Fruit fly (Drosophila melanogaster): ENCODE results near the gene Prosalpha2.
A peak's percentile ranks its signal among the peaks of the same experiment; 100 is the strongest.

Prosalpha2 gene

DNA sequence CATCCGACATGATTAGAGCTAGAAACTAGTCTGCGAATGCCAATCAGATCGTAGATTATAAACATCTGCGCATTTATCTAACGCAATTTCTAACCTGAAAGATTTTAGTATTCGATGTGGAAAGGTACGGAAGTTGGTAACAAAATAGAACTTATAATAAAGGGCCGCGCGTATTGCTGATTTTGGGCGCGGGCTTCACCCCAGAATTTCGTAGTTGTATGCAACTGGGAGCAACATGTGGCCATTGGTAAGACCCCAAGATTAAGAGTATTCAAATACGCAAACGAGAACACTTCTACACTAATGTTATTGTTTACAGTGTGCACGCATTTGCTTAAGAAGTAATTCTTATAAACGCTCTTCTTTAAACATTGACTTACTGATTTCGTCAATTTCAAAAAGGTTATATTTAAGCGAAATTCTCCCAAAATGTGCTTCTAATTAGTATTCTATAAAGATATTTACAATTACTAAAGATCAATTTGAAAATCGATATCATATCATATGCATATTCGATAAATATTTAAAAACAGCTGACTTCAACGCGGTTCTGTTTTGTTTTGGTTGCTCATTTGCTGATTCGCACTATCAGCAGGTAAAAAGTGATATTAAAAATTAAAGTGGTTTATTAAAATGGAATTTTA is 28.9 kb downstream of the Prosalpha2 start, which contains the start of the genes CG5961 and Polr3C (continued):
- no peak for TF ChIP-seq Eip74EF (GFP tag; optimal IDR thresholded peaks at IDR 0.05)
- no peak for TF ChIP-seq chm (GFP tag; IDR thresholded peaks at IDR 0.05)
- peak; percentile 6 for TF ChIP-seq CG12391 (tag; optimal IDR thresholded peaks at IDR 0.05)
- no peak for TF ChIP-seq CG1792 (GFP tag; optimal IDR thresholded peaks at IDR 0.05)
- TF ChIP-seq pan (optimal IDR thresholded peaks at IDR 0.05) = no peak
- no peak for TF ChIP-seq pan (GFP tag; optimal IDR thresholded peaks at IDR 0.05 in 1 of 2, IDR thresholded peaks at IDR 0.05 in 1 of 2)
- no peak for TF ChIP-seq CG2202 (tag; optimal IDR thresholded peaks at IDR 0.05)
- peak; percentile 41 for TF ChIP-seq Sry-δ (GFP tag; optimal IDR thresholded peaks at IDR 0.05)
- no peak for TF ChIP-seq CG1529 (GFP tag; optimal IDR thresholded peaks at IDR 0.05)
- no peak for TF ChIP-seq CrebB (tag; optimal IDR thresholded peaks at IDR 0.05)
- no peak for TF ChIP-seq HLH3B (GFP tag; IDR thresholded peaks at IDR 0.05)
- TF ChIP-seq zen2 (GFP tag; IDR thresholded peaks at IDR 0.05; ENCODE audit: partially characterized antibody) = no peak
- TF ChIP-seq tgo (GFP tag; IDR thresholded peaks at IDR 0.05) = no peak
- TF ChIP-seq Oli (tag; optimal IDR thresholded peaks at IDR 0.05) = no peak
- no peak for TF ChIP-seq CG7839 (tag; optimal IDR thresholded peaks at IDR 0.05)
- no peak for TF ChIP-seq CG17912 (GFP tag; optimal IDR thresholded peaks at IDR 0.05)
- TF ChIP-seq CG14441 (GFP tag; IDR thresholded peaks at IDR 0.05) = no peak
- TF ChIP-seq CG15269 (tag; optimal IDR thresholded peaks at IDR 0.05) = no peak
- TF ChIP-seq ttk (GFP tag; IDR thresholded peaks at IDR 0.05) = no peak
- TF ChIP-seq ro (GFP tag; IDR thresholded peaks at IDR 0.05) = no peak
- TF ChIP-seq Stat92E (GFP tag; optimal IDR thresholded peaks at IDR 0.05) = peak in 1 of 3 experiments; percentile 20
- TF ChIP-seq CG4730 (GFP tag; IDR thresholded peaks at IDR 0.05) = no peak
- no peak for TF ChIP-seq CG16813 (GFP tag; IDR thresholded peaks at IDR 0.05; ENCODE audit: partially characterized antibody)
- no peak for TF ChIP-seq run (tag; optimal IDR thresholded peaks at IDR 0.05)
- no peak for TF ChIP-seq H2.0 (GFP tag; IDR thresholded peaks at IDR 0.05)
- TF ChIP-seq Antp (GFP tag; optimal IDR thresholded peaks at IDR 0.05) = no peak
- TF ChIP-seq zfh1 (GFP tag; IDR thresholded peaks at IDR 0.05) = no peak
- no peak for TF ChIP-seq org-1 (GFP tag; optimal IDR thresholded peaks at IDR 0.05)
- TF ChIP-seq TFAM (GFP tag; optimal IDR thresholded peaks at IDR 0.05) = no peak
- TF ChIP-seq wor (GFP tag; IDR thresholded peaks at IDR 0.05) = no peak
- no peak for TF ChIP-seq danr (GFP tag; IDR thresholded peaks at IDR 0.05)
- TF ChIP-seq MESR4 (GFP tag; optimal IDR thresholded peaks at IDR 0.05) = peak; percentile 71
- TF ChIP-seq ato (GFP tag; IDR thresholded peaks at IDR 0.05; ENCODE audit: partially characterized antibody) = no peak
- TF ChIP-seq ap (GFP tag; IDR thresholded peaks at IDR 0.05) = no peak
- no peak for TF ChIP-seq fu2 (GFP tag; optimal IDR thresholded peaks at IDR 0.05)
- TF ChIP-seq HmgZ (tag; optimal IDR thresholded peaks at IDR 0.05) = peak; percentile 24
- TF ChIP-seq Blimp-1 (GFP tag; optimal IDR thresholded peaks at IDR 0.05) = no peak
- no peak for TF ChIP-seq CG6272 (GFP tag; IDR thresholded peaks at IDR 0.05)
- no peak for TF ChIP-seq nerfin-1 (tag; optimal IDR thresholded peaks at IDR 0.05)
- no peak for TF ChIP-seq Sox102F (GFP tag; optimal IDR thresholded peaks at IDR 0.05)
- TF ChIP-seq CG16779 (GFP tag; IDR thresholded peaks at IDR 0.05) = no peak
- no peak for TF ChIP-seq knrl (GFP tag; IDR thresholded peaks at IDR 0.05; ENCODE audit: partially characterized antibody)
- TF ChIP-seq az2 (GFP tag; optimal IDR thresholded peaks at IDR 0.05) = no peak
- no peak for TF ChIP-seq cas (GFP tag; IDR thresholded peaks at IDR 0.05)
- no peak for TF ChIP-seq amos (GFP tag; IDR thresholded peaks at IDR 0.05; ENCODE audit: partially characterized antibody)
- TF ChIP-seq CG7372 (GFP tag; IDR thresholded peaks at IDR 0.05) = no peak
- no peak for TF ChIP-seq eyg (GFP tag; optimal IDR thresholded peaks at IDR 0.05)
- no peak for TF ChIP-seq CG11696 (GFP tag; IDR thresholded peaks at IDR 0.05)
- no peak for TF ChIP-seq lov (optimal IDR thresholded peaks at IDR 0.05)
- TF ChIP-seq lov (GFP tag; IDR thresholded peaks at IDR 0.05) = no peak
- TF ChIP-seq sob (GFP tag; IDR thresholded peaks at IDR 0.05) = no peak

Measured in whole organism, embryonic.